Worm (Caenorhabditis elegans) whole organism, L4/young adult: ENCODE measurements around the gene F34D10.8.

Source experiments
- W03F9.2 ChIP-seq: fragments of 150-350 bp; optimal IDR thresholded peaks from 2 replicates; lab custom pipeline; 2014; ENCODE audit warnings: missing biosample characterization, missing genetic modification characterization
- him-1 ChIP-seq: sonication (generic microtip); optimal IDR thresholded peaks from 2 replicates; lab custom pipeline; 2016; ENCODE audit warnings: missing genotype, missing genetic modification reagents, missing genetic modification characterization, missing compliant biosample characterization

DNA sequence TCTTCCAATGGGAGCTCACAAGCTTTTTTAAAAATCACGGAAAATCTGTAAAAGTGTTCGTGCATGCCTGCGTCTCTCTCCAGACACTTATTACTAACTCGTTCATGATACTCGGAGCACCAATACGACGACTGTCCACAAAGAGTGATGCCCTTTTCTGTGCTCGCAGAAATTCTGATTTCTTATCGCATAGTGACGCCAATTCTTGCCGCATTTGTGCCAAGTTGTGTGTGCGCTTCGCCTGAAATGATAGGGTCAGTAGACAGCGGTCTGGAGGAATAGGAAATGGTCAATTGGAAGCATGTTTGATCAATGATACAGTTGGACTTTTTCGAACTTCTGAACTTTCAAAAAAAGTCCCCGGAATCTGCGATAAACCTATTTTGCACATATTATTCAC lies 33.5 kb downstream of the F34D10.8 start:
- TF ChIP-seq W03F9.2 (tag; lab: Kevin White, UChicago) (no peak), him-1 (tag; lab: Kevin White, UChicago) (no peak)
